Worm (Caenorhabditis elegans) whole organism, L4/young adult: Measurements from ENCODE around the gene C18B2.3.

Source experiments
- W03F9.2 ChIP-seq: fragments of 150-350 bp; optimal IDR thresholded peaks from 2 replicates; lab custom pipeline; 2014; ENCODE audit warnings: missing biosample characterization, missing genetic modification characterization
- dao-5 ChIP-seq: sonication (generic microtip); optimal IDR thresholded peaks from 2 replicates; lab custom pipeline; 2016; ENCODE audit warnings: missing genotype, missing genetic modification characterization, moderate library complexity, missing compliant biosample characterization
- him-1 ChIP-seq: sonication (generic microtip); optimal IDR thresholded peaks from 2 replicates; lab custom pipeline; 2016; ENCODE audit warnings: missing genotype, missing genetic modification reagents, missing genetic modification characterization, missing compliant biosample characterization

Gene C18B2.3

DNA sequence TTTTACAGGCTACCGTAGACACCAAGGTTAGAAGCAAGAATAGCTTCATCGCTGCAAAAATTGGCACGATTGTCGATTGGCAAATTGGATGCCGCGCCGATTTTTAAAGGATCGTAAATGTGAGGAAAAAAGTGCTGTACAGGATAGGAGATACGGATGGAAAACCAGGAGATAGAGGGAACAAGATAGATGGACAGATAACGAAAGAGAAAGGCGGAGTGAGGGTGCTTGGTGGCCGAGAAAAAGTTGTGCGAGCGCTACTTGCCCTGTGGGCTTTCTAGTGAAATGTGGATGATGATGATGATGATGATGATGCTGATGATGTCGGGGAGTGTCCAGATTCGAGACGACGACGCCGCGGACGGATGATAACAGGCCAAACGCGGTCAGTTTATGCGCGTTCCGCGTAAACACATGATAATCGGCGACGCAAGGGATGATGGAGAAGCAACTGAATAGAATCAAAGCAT, 5.3 kb upstream of the C18B2.3 start, which contains the start of gene T27A10.6:
Gene T27A10.6 (minus strand): TSS at position 51 of the 470 bp plus-strand sequence.
- TF ChIP-seq W03F9.2 (tag; lab: Kevin White, UChicago), result no peak
- TF ChIP-seq dao-5 (tag; lab: Kevin White, UChicago), result no peak
- no peak for TF ChIP-seq him-1

DNA sequence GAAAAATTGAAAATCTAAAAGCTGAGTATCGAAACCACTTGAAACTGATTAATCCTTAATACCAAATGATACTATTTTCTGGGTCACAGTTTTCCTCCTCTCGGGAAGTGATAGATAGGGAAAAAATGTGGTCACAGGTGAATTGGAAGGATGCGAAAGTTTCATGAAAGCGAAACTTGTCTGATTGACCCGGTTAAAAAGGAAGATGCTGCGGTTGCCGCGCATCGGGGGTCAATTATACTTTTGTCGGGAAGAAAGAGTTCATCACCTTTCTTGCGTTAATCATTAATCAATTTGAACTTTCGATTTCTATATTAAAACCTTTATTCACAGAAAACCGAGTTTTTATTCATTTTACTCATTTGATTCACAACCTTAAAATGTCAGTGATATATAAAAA, 4.7 kb upstream of the C18B2.3 start:
- TF ChIP-seq W03F9.2 (tag; lab: Kevin White, UChicago) (no peak), him-1 (no peak), dao-5 (tag; lab: Kevin White, UChicago) (no peak)

DNA sequence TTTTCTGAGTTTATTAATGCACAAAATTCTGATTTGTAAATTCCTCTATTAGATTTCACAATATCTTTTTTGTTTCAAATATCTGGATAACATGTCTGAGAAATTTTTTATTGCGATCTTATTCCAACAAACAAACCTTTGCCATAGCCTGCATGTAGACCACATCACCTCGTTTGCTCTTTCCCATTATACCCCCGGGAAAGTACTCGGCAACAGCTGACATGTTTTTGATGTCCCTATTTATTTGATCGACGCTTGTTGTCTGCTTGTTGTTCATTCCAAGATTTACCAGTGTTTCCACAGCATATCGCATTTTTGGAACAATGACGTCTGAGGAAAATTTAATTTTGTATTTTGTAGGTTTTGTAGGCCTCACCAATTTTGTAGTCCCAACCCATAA, 1.8 kb upstream of the C18B2.3 start:
- TF ChIP-seq dao-5 (tag; lab: Kevin White, UChicago) (no peak), him-1 (no peak), W03F9.2 (tag; lab: Kevin White, UChicago) (no peak)

DNA sequence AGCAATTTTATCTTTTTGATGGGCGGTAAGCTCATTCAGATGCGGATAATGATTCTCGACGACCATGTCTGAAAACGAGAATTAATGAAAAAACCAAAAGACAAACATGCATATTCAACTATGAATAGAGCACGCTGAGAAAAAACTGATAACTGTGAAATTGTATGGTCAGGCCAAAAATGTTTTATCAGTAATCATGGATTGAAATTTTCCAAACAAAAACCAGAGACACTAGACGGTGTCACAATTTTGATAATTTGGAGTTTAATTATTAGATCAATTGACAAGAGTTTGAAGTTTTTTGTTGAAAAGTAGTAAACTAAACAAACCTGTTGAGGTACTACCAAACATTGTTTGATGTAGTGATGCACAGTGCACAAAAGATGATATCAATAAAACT, 1.2 kb upstream of the C18B2.3 start, which contains the start of gene cgr-1:
Gene cgr-1 (minus strand): TSS at position 68 of the 400 bp plus-strand sequence.
- TF ChIP-seq him-1 (no peak), W03F9.2 (tag; lab: Kevin White, UChicago) (no peak), dao-5 (tag; lab: Kevin White, UChicago) (no peak)

DNA sequence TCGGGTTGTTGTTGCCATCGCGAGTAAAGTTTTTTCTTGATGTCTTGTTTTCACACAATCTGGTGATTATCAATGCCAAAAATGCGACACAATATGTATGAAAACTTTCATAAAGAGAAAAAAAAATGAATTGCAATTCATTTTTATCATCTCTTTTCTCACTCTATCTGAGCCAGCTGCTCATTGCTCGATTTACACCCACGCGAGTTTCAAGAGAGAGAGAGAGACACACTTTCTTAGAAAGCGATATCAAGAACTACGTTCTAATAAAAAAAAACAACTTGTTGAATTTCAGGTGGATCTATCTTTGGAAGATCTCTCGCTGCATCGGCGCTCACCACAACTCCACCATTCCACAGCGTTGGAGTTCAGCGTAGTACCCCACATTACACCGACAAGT, 991 bp downstream of the C18B2.3 start:
- TF ChIP-seq W03F9.2 (tag; lab: Kevin White, UChicago) (no peak), him-1 (no peak), dao-5 (tag; lab: Kevin White, UChicago) (no peak)

DNA sequence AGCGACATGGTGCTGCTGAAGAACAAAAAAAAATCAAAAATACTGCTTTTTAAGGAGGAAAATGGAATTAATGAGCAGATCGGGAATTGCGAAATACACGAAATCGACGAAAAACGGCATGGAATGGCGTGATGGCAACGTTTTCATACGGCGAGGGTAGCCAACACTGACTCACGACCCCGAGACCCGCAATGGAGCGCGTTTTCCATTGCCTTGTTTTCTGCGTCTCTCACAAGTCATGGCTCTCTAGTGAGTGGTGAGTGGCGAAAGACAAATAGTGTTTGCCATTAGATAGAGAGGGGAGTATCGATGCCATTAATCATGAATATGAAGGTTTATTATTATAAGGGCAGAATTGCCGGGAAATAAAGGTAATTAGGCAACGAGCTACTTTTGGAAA, 4.1 kb downstream of the C18B2.3 start, which contains the start of gene C18B2.4:
Gene C18B2.4 (minus strand): TSS at position 15 of the 400 bp plus-strand sequence.
- TF ChIP-seq W03F9.2 (tag; lab: Kevin White, UChicago), result peak; percentile 41
- TF ChIP-seq him-1, result no peak
- TF ChIP-seq dao-5 (tag; lab: Kevin White, UChicago), result no peak

DNA sequence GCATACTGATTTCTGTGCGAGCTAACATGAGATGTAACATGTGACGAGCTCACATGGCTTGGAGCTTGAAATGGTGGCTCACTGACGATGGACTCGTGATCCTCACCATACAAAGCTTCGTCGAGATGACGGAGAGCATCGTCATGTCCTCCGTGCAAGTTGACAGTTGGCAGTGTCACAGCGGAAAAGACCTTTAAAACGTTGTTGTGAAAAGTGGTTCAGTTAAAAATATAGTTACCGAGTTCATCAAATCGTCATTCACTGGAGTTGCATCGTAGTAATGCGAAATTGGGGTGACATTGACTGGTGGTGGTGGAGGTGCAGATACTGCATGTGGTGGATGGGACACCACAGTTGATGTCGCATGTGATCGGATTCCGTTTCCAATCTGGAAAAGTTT, 8.8 kb downstream of the C18B2.3 start:
- TF ChIP-seq him-1 (no peak), W03F9.2 (tag; lab: Kevin White, UChicago) (no peak), dao-5 (tag; lab: Kevin White, UChicago) (no peak)

DNA sequence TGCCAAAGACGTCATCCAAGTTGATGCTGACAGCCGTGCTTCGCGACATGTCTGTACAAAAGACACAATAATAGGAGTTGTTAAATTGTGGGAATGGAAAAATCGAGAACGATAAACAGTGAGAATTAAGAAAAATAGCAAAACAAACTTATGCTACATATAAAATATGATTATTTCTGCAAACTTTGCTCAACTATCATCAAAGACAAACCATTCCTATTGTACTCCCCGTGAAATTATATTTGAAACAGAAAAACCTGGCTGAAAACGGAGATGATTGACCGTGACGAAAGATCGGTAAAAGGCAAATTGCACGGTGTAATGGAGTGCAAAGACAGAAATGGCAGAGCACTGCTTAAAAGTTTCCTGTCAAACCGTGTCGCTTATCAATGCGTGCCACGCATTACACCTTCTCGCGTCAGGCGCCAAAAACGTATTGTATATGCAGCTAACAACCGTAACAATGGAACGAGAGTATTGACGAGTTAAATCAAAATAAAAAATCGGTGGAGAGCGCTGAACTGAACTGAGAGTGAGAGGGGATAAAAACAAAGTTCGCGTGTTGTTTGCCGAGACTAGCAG, 9.5 kb downstream of the C18B2.3 start, which contains the start of gene C18B2.5:
Gene C18B2.5 (minus strand): TSS at position 51 of the 582 bp plus-strand sequence.
- no peak for TF ChIP-seq him-1
- no peak for TF ChIP-seq dao-5 (tag; lab: Kevin White, UChicago)
- no peak for TF ChIP-seq W03F9.2 (tag; lab: Kevin White, UChicago)

DNA sequence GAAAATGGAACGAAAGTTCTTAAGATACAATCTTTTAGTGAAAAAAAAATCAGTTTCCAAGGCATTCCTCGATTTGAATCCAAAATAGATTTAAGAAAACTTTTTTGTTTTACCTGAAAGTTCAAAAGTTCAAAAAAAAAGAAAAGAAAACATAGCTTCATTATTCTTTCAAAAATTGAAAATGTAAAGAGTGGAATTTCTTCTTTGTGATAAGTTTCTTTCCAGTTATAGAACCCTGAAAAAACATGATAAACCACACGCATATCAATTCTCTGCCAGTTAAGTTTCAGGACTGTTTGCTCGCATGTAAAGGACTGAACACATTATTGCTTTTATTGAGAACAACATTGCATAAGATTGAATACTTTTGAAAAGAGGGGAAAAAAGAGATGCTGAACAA, 10.1 kb downstream of the C18B2.3 start:
- TF ChIP-seq W03F9.2 (tag; lab: Kevin White, UChicago), result no peak
- TF ChIP-seq dao-5 (tag; lab: Kevin White, UChicago), result no peak
- no peak for TF ChIP-seq him-1

DNA sequence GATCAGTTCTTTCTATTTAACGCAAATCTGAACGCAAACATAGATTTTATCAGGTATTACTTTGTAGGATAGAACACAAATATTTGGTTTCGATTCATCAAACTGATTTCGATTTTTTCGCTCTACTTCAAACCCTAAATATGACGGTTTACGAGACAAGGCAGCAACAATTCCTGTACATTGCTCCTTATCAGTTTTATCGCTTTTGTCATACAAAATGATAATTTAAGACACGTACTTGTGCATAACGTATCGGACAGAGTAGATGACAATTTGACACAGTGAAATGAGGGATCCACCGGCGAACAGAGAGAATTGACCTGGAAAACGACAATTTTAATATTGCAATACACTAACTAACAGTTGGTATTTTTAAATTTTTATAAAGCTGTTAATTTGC, 12.0 kb downstream of the C18B2.3 start:
- no peak for TF ChIP-seq dao-5 (tag; lab: Kevin White, UChicago)
- no peak for TF ChIP-seq him-1
- TF ChIP-seq W03F9.2 (tag; lab: Kevin White, UChicago), result no peak

DNA sequence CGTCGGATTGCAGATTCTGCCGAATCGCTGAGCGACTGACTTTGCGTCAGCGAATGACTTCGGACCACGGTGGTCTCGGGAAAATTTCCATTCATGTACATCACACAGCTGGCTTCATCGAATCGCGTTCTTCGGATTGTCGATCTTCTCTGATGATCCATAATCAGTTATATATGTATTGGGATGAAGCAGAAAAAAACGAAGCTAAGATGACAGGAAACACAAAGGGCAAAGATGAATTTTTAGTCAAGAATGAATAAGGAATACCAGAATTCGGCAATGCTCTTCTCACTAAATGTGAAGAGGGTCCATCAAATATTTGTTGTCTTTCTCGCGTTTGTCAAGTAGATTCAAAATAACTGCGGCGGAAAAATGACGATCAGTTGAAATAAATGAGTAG, 15.6 kb downstream of the C18B2.3 start, which contains the start of gene del-9:
Gene del-9 (minus strand): TSS at position 101 of the 400 bp plus-strand sequence.
- TF ChIP-seq W03F9.2 (tag; lab: Kevin White, UChicago) (no peak), dao-5 (tag; lab: Kevin White, UChicago) (no peak), him-1 (no peak)

DNA sequence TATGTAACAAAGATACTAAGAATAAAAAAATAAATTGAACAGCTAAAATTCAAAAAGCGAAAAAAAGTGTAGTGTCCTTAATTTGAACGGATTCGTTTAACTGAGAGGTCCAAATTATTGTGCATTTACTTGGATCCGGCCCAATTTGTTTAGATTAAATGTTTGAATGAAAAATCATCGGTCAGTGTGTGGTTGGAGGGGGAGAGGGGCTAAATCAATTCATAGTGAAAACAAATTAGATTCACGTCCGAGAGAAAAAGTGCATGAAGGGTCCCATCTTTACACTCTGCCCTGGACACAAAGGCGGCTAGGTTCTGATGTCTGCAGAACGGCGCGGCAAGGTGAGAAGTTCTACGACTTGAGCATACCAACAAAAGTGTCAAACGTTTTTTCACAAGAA, 17.2 kb downstream of the C18B2.3 start:
- no peak for TF ChIP-seq him-1
- no peak for TF ChIP-seq W03F9.2 (tag; lab: Kevin White, UChicago)
- TF ChIP-seq dao-5 (tag; lab: Kevin White, UChicago), result no peak

DNA sequence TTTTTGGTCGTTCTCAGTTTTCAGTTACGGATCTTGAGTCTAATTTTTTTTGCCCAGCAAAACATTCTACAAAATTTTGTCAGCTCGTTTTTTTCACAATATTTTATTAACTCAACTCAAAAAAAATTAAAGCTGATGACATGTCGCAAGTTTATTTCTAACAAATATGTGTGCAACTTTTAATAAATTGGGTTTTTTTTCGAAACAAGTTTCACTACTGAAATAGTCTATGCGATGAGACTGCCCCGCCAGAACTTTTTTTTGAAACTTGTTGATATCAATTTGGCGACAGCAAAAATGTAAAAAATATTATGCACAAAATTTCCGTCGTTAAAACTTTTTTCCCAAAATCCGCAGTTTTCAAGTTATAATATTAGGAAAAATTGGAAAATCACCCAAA, 21.5 kb downstream of the C18B2.3 start, which contains the start of gene C18B2.2:
Gene C18B2.2 (plus strand): TSS at position 301 of the 400 bp plus-strand sequence.
- TF ChIP-seq him-1 (no peak), W03F9.2 (tag; lab: Kevin White, UChicago) (no peak)

DNA sequence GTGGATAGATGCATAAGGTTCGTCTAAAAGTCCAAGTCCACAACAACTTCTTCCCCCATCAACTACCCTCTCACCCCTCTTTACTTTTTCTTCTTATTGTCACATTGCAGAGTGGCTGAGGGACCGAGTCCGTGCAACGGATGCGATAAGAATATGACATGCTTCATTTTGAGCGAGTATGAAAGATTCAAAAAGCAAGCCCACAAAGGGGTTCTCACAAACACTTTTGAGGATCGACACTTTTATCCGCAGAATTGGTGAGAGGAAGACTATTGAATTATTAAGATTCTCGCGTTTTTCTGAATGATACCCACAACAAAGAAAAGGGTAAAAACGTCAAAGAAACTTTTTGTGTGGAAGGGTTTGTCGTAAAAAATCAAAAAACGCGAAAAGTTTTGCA, 24.0 kb downstream of the C18B2.3 start:
- TF ChIP-seq W03F9.2 (tag; lab: Kevin White, UChicago) (no peak), him-1 (no peak), dao-5 (tag; lab: Kevin White, UChicago) (no peak)

DNA sequence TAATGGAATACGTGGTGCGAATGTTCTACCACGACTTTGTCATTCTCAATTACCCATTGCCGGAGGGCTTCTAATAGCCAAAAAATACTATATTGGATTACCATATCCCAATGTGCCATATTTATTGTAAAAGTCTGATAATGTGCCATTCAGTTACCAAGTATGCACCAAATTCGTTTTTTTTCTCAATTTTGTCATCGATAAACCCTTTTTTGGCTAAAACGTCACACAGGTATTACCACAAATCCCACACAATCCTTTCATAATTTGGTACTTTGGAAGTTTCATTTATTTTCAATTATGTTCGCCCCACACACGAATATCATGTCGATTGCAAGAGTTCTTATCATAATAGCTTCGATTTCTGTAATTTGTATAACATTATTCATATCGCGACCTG, 26.4 kb downstream of the C18B2.3 start, which contains the start of gene vep-2:
Gene vep-2 (plus strand): TSS at position 301 of the 400 bp plus-strand sequence.
- TF ChIP-seq him-1 (no peak), dao-5 (tag; lab: Kevin White, UChicago) (no peak), W03F9.2 (tag; lab: Kevin White, UChicago) (no peak)
